Fruit fly (Drosophila melanogaster): ENCODE measurements around the gene Inx2.

Inx2 gene

dm6 chrX:7001135-7001769 is 2.8 kb downstream of the Inx2 start (continued):
- TF ChIP-seq abd-A (tag; optimal IDR thresholded peaks at IDR 0.05) (no peak), chm (GFP tag; IDR thresholded peaks at IDR 0.05) (peak; percentile 38), gcm (GFP tag; optimal IDR thresholded peaks at IDR 0.05) (no peak), CG7357 (GFP tag; IDR thresholded peaks at IDR 0.05) (0 out of 3 replicates have a peak, but pooled peaks have one; percentile 39), CG16779 (GFP tag; IDR thresholded peaks at IDR 0.05) (0 out of 2 replicates have a peak, but pooled peaks have one; percentile 10), HLH54F (GFP tag; optimal IDR thresholded peaks at IDR 0.05) (peak; percentile 2), CG11093 (GFP tag; IDR thresholded peaks at IDR 0.05) (no peak), Atf6 (GFP tag; IDR thresholded peaks at IDR 0.05) (peak; percentile 28; the same call in 1 of the 2 replicates), mirr (GFP tag; optimal IDR thresholded peaks at IDR 0.05) (peak; percentile 7), Jarid2 (GFP tag; optimal IDR thresholded peaks at IDR 0.05) (no peak), CG9932 (GFP tag; IDR thresholded peaks at IDR 0.05) (peak; percentile 39; the same call in 1 of the 2 replicates), CrebB (tag; optimal IDR thresholded peaks at IDR 0.05) (no peak), CG12942 (GFP tag; optimal IDR thresholded peaks at IDR 0.05) (no peak), CG33557 (GFP tag; optimal IDR thresholded peaks at IDR 0.05) (no peak), Ets65A (GFP tag) (peak; percentile 7), CG3847 (GFP tag; IDR thresholded peaks at IDR 0.05) (peak; percentile 44; the same call in 1 of the 2 replicates), ewg (GFP tag; optimal IDR thresholded peaks at IDR 0.05) (no peak), crp (GFP tag; optimal IDR thresholded peaks at IDR 0.05) (no peak), Rx (GFP tag; IDR thresholded peaks at IDR 0.05) (no peak), CG10147 (GFP tag; optimal IDR thresholded peaks at IDR 0.05) (no peak), zen2 (GFP tag; IDR thresholded peaks at IDR 0.05; ENCODE audit: partially characterized antibody) (no peak), exex (tag; optimal IDR thresholded peaks at IDR 0.05) (peak; percentile 8), tap (tag; optimal IDR thresholded peaks at IDR 0.05) (peak; percentile 58), CG8388 (GFP tag; optimal IDR thresholded peaks at IDR 0.05) (peak; percentile 33), bcd (GFP tag; optimal IDR thresholded peaks at IDR 0.05) (peak; percentile 4), CG13296 (GFP tag; optimal IDR thresholded peaks at IDR 0.05) (peak; percentile 14), ap (GFP tag; IDR thresholded peaks at IDR 0.05) (no peak), tna (GFP tag; IDR thresholded peaks at IDR 0.05; ENCODE audit: partially characterized antibody) (no peak), caup (GFP tag; optimal IDR thresholded peaks at IDR 0.05; ENCODE audit: severe bottlenecking) (peak; percentile 39), fd96Cb (tag; optimal IDR thresholded peaks at IDR 0.05) (peak; percentile 40), p53 (GFP tag; optimal IDR thresholded peaks at IDR 0.05) (no peak), Mes4 (GFP tag; optimal IDR thresholded peaks at IDR 0.05) (no peak), stwl (tag; optimal IDR thresholded peaks at IDR 0.05) (no peak), jigr1 (GFP tag; IDR thresholded peaks at IDR 0.05) (no peak), oc (tag; optimal IDR thresholded peaks at IDR 0.05) (peak; percentile 29), Fer3 (tag; optimal IDR thresholded peaks at IDR 0.05) (peak; percentile 39), sna (GFP tag; IDR thresholded peaks at IDR 0.05; ENCODE audit: partially characterized antibody) (no peak), CG2129 (GFP tag; IDR thresholded peaks at IDR 0.05; ENCODE audit: partially characterized antibody) (no peak), luna (GFP tag; optimal IDR thresholded peaks at IDR 0.05) (no peak), CG12219 (GFP tag; optimal IDR thresholded peaks at IDR 0.05) (no peak), BEAF-32 (GFP tag; optimal IDR thresholded peaks at IDR 0.05) (no peak), CG6254 (GFP tag; optimal IDR thresholded peaks at IDR 0.05) (peak; percentile 37), CG3995 (GFP tag; optimal IDR thresholded peaks at IDR 0.05) (no peak), pfk (GFP tag; optimal IDR thresholded peaks at IDR 0.05) (no peak), chn (GFP tag; optimal IDR thresholded peaks at IDR 0.05) (peak; percentile 49), CG2678 (tag; optimal IDR thresholded peaks at IDR 0.05) (peak; percentile 46), HLH3B (GFP tag; IDR thresholded peaks at IDR 0.05) (peak; percentile 61), CG10431 (GFP tag; optimal IDR thresholded peaks at IDR 0.05) (no peak), Sry-δ (GFP tag; optimal IDR thresholded peaks at IDR 0.05) (peak; percentile 4)
